Fruit fly (Drosophila melanogaster): ENCODE data around the gene Mettl3.
A peak's percentile ranks its signal among the peaks of the same experiment; 100 is the strongest.

Mettl3 gene

DNA sequence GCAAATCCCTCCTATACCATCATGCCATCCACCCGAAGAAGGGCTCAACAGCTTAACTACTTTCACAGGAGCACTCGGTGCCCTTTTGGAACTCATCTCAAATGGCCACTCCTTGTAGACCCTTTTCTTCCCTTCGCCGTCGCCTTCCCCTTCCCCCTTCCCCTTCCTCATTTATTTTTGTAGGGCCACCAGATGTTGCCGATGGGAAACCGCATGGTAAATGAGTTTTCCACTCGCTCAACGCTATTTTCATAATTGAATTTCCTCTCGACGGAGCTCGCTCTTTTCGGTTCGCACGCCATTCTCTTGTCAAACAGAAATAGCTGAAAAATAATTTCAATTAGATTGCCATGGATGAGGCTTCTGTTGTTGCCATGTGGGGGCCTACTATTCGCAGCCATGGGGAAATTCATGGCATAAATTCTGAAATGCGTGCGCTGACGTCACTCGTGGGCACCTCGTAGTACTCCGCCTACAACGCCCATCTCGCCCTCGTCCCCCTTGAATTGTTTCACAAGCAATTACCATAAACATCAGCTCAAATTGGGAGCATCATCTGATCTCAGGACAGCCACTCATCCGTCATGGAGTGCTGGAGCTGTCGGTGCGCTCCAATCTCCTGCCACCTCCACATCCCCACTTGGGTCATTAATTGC is 19.8 kb upstream of the Mettl3 start:
- no peak for TF ChIP-seq CG17801 (GFP tag; optimal IDR thresholded peaks at IDR 0.05; ENCODE audit: partially characterized antibody)

DNA sequence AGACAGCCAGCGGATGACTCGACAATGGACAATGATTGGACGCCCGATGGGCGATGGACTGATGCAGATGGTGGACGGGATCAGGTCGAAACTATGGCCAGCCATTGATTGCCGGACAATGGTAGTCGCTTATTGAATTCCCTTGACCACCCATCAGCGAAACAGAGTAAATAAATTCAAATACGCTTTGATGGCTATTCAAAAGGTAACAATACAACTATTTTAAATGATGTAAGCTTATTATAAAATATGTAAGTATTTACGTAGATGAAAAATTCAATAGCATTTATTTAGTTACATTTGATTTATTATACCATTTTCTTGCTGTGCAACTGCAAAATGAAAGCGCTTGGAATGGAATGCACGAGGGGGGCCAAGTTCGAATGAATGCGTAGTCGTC is 17.4 kb upstream of the Mettl3 start:
- no peak for TF ChIP-seq CG17801 (GFP tag; optimal IDR thresholded peaks at IDR 0.05; ENCODE audit: partially characterized antibody)

DNA sequence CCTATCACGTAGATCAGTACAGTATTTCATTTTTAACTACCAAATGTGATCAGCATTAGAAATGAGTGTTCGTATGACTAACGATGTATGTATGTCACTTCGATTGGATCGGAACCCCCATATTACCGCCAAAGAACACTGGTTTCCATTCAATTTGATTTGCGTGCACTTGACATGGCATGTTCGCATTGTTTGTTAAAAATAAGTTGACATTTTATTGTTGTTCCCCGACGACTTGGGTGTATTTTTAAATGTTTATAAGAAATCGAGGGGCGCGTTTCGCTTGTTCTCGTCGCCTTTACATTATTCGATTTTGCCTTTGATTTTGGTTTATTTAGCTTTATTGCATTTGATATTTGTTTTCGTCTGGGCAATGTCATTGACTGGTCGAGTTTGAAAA is 16.5 kb upstream of the Mettl3 start:
- TF ChIP-seq CG17801 (GFP tag; optimal IDR thresholded peaks at IDR 0.05; ENCODE audit: partially characterized antibody), result no peak

DNA sequence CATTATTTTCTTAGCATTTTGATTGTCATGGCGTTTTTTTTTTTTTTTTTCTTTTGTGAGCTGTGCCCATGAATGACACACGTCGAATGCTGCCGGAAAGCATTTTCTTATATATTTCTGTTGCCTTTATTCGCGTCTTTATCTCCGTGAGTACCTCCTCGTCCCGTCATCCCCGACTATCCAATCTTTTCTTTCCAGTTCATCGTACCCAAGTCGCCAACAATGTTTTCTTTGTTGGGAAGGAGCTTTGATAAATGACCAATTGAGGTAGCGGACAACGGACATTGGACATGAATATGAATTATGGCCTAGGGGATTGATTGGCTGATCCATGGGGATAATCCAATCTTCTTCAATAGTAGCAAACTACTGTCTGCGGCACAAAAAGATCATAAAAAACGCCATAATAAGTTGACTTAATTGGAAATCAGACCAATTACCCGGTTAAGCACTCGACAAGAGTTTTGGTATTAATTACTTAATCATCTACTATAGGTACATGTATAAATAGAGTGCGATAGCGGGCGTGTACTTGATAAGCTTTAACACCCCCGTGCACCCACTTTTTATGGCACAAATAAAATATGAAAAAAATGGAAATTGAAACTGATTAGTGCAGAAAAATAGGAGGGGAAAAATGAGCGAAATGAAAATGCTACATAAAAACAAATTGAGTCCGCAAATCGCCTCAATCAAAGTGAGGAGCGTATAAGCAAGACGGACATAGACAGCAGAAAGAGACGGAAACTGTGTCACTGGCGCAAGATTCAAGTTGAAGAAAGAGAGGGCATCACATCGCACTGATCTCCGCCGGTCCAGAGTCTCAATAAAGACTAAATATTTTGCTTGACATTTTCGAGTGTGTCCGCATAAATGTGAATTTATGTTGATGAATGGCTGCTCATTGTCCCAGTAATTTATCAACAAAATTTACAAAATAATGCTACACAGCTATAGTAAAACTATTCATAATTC is 15.7 kb upstream of the Mettl3 start:
- no peak for TF ChIP-seq CG17801 (GFP tag; optimal IDR thresholded peaks at IDR 0.05; ENCODE audit: partially characterized antibody)

DNA sequence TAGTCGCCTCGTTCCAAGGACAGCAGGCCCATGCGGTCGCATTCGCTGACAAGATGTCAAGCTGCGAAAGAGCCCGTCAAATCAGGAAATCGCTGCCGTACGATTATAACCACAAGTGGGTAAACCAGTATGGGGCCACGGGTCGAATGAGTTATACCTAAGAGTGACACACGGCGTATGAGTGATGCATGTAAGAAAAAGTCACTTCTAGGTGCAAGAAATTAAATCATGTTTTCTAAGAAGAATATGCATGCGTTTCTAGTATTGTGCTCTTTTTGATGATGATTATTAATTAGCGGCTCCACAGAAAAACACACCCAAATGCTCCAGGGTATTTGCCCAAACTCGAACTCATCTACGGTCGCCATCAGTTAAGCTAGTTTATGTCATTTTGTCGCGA is 14.3 kb upstream of the Mettl3 start:
- no peak for TF ChIP-seq CG17801 (GFP tag; optimal IDR thresholded peaks at IDR 0.05; ENCODE audit: partially characterized antibody)

DNA sequence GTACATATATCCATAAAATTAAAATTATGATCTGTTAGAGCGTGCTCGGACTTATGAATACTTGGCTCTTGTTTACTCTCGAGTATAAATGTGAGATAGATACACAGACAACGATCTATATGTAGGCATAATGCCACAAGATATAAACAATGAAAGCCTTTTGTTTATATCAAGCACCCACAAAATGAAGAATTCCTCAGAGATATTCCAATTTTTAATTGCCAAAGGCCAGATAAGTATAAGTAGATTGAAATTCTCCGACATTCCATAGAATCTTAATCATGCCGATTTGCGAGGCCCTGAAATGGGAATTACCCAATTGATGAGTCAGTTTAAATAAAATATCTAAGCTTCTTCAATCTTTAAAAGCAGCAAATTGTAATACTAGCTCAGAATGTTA is 10.1 kb upstream of the Mettl3 start:
- no peak for TF ChIP-seq CG17801 (GFP tag; optimal IDR thresholded peaks at IDR 0.05; ENCODE audit: partially characterized antibody)

DNA sequence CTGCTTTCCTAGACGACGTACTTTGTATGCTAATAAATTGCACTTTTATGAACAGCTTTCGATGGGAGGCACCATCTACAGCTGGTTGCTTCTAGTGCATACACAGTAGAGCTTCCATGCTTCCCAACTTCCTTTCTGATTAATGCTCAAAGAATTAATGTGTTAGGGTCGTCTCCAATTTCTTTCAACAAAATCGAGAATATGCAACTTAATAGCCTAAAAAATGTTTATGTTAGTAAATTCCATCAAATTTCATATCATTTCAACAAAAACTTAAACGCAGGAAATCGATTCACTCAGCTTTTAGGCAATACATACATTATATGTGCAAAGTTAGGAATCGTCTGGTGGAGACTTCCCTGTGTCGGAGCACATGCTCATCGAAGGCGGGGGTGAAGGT is 7.8 kb upstream of the Mettl3 start:
- TF ChIP-seq CG17801 (GFP tag; optimal IDR thresholded peaks at IDR 0.05; ENCODE audit: partially characterized antibody), result no peak

DNA sequence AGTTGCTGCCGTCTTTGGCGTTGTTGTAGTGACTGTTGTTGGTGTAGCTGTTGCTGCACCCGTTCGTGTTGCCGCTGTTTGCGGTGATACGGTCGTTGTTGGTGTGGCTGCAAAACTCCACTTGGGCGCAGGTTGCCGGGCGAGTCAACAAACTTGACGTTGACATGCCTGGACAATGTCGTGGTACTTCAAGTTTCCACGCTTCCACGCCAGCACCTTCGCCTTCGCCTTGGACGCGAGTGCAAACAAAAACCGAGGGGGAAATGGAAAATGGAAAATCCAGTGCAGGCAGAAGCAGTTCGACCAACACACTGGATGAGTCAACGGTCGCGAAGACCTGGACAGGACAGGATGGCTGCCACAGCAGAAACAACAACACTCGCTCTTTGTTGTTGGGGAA is 7.3 kb upstream of the Mettl3 start:
- no peak for TF ChIP-seq CG17801 (GFP tag; optimal IDR thresholded peaks at IDR 0.05; ENCODE audit: partially characterized antibody)

DNA sequence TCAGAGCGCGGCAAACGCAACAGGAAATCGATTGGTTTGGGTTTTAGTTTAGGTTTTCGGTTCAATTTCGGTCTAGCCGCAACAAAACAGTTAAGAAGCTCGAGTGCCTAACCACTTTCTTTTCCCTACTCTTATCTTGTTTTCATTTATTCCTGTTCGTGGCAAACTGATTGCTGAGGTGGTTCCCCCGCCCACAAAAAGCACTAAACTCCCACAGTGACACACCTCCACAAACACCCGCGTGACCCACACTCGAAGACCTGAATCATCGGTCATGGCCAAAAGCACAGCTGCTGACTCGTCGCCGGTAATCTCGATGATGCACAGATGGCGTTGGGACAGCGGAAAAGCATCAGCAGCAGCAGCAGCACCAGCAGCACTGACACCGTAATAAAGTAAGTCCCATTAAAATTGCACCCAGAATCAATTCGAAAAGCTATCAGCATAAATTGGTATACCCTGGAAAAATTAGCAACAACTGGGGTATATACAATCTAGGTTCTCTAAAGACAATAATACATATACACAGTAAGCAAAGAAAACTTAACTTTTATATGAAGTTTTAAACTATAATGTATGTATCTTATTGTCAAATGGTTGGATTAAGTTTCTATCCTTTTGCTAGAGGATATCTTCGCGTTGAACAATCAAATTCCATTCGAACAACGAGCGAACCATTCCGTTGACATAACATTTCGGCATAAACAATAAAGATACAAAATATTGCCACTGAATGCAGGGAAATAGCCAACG is 6.1 kb upstream of the Mettl3 start:
- no peak for TF ChIP-seq CG17801 (GFP tag; optimal IDR thresholded peaks at IDR 0.05; ENCODE audit: partially characterized antibody)

DNA sequence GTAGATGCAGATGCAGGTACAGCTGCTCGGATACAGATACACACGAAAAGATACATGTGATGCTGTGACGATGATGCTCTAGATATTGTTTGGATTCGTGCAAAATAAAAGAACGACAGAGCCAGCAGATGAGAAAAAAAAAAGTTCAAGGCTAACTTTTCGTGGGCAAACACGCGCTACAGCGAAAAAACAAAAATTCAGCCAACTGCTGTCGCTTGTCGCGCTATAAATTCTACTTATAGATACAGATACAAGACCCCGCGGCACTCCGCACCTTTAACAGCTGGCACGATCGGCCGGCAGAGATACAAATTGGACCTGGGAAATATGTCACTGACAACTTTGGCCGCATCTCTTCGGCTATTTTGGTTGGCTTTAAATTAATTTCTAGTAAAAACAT is 5.5 kb upstream of the Mettl3 start:
- no peak for TF ChIP-seq CG17801 (GFP tag; optimal IDR thresholded peaks at IDR 0.05; ENCODE audit: partially characterized antibody)

DNA sequence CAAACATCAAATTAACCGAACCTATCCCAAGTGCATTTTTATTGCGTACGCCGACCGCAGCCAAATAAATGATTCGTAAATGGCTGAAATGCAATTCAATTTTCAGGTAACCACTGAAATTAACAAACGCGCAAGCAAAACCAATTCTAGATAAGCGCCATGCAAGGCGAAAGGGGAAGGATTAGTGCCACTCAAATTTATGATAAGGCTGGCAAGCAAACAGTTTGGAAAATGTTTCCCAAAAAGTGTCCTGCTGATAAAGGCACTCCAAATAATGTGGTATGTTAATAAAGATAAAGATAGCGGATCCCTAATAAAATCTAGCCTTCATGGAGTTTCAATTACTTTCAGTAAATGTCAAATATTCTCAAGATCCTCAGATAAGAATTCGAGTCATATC is 4.7 kb upstream of the Mettl3 start:
- no peak for TF ChIP-seq CG17801 (GFP tag; optimal IDR thresholded peaks at IDR 0.05; ENCODE audit: partially characterized antibody)

DNA sequence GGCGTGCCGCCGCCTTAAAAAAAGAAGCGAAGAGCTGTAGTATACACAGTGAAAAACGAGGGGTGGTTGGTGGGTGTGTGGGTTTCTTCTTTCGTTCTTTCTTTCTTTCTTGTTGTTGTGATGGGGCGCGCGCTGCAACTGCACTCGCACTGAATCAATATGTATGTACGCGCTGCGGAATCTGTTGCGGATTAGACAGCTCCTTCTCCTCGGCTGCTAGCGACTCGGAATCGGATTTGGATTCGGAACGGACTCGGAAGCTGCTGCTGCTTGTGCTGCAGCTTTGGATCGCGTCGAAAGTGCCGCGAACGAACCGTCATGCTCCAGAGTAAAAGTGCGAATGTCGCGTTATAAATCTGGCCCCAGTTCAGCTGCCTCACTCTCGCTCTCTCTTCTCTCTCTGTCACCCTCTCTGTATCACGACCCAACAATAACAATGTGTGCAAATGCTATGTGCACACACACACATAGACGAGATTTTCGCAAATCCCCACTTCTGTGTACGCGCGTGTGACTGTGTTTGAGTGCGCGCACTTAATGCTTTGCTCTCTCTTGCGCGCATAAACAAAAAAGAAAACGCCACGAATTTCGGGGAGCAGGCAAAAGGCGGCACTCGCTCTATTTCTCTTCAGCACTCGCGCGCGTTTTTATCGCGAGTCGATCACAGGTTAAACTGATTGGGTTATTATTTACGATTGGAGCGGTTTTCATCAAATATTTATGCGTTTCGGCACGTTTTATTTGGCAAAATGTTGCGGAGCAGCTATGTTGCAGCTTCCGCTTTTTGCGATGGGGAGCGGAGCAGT is 735 bp upstream of the Mettl3 start:
- peak; percentile 31 for TF ChIP-seq CG17801 (GFP tag; optimal IDR thresholded peaks at IDR 0.05; ENCODE audit: partially characterized antibody)

DNA sequence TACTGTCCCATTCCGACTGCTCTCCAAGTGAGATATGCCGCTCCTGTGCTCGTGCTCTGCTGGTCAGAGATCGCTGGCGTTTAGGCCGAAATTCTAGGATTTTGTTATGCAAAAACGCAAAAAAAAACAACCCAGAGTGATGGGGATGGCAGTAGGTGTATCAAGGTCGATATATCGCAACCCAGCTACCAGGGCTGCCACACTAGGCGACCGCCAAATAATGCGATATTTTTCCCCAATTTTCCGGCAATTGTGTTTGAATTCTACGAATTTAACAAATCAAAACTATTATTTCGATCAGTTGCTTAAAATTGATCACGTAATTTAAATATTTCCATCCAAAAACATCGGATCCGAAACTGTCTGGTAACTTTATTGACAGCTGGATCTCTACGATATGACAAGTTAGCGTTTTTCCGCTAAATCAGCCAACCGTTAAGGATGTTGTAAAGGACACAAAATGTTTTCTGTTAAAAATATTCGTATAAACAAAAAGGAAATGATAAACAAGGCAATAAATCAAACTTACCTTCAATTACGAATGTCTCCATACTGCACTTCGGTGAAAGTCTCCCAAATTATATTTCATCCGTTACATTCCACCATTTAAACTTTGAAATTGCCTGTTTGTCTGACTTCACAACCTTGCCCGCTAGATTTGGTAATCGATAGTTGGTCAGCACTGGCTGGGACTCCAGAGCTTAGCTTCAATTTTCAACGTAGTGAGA is 5.7 kb downstream of the Mettl3 start, which contains the start of gene spas:
Gene spas (plus strand): TSS at position 678 of the 728 bp plus-strand sequence.
- TF ChIP-seq CG17801 (GFP tag; optimal IDR thresholded peaks at IDR 0.05; ENCODE audit: partially characterized antibody), result no peak

All from ovary, adult (tissue).